Fruit fly (Drosophila melanogaster): ENCODE results near the gene CG8326.

Gene CG8326

dm6 chrX:17627090-17627992, 2.0 kb downstream of the CG8326 start, which contains the start of gene stas:
Gene stas, minus strand, starts transcription at chrX:17627895.
- peak; percentile 10 for TF ChIP-seq noc (tag; optimal IDR thresholded peaks at IDR 0.05)

- peak; percentile 31 for TF ChIP-seq noc (tag; optimal IDR thresholded peaks at IDR 0.05)
These were observed 3.5 kb downstream of the CG8326 start for dm6 chrX:17625833-17626232.

dm6 chrX:17624983-17625401, 4.3 kb downstream of the CG8326 start:
- TF ChIP-seq noc (tag; optimal IDR thresholded peaks at IDR 0.05) = peak; percentile 97

- TF ChIP-seq noc (tag; optimal IDR thresholded peaks at IDR 0.05) = no peak
These were observed 4.9 kb downstream of the CG8326 start for dm6 chrX:17624223-17624982.

dm6 chrX:17622187-17622586, 7.1 kb downstream of the CG8326 start:
- TF ChIP-seq noc (tag; optimal IDR thresholded peaks at IDR 0.05) = no peak

- TF ChIP-seq noc (tag; optimal IDR thresholded peaks at IDR 0.05) = no peak
These were observed 17.8 kb downstream of the CG8326 start for dm6 chrX:17611455-17611854.

- no peak for TF ChIP-seq noc (tag; optimal IDR thresholded peaks at IDR 0.05)
These were observed 26.8 kb downstream of the CG8326 start for dm6 chrX:17602466-17602865.

- no peak for TF ChIP-seq noc (tag; optimal IDR thresholded peaks at IDR 0.05)
These were observed 30.0 kb downstream of the CG8326 start, which contains the start of gene X11L for dm6 chrX:17599330-17599729. Gene X11L, plus strand, starts transcription at chrX:17599608.

- TF ChIP-seq noc (tag; optimal IDR thresholded peaks at IDR 0.05) = no peak
These were observed 31.7 kb downstream of the CG8326 start for dm6 chrX:17597622-17598021.

dm6 chrX:17595822-17596221, 33.5 kb downstream of the CG8326 start:
- peak; percentile 88 for TF ChIP-seq noc (tag; optimal IDR thresholded peaks at IDR 0.05)

dm6 chrX:17594745-17595144, 34.5 kb downstream of the CG8326 start:
- TF ChIP-seq noc (tag; optimal IDR thresholded peaks at IDR 0.05) = no peak

- TF ChIP-seq noc (tag; optimal IDR thresholded peaks at IDR 0.05) = no peak
These were observed 40.7 kb downstream of the CG8326 start, which contains the start of gene CG12992 for dm6 chrX:17588565-17588964. Gene CG12992, plus strand, starts transcription at chrX:17588865.

- TF ChIP-seq noc (tag; optimal IDR thresholded peaks at IDR 0.05) = no peak
These were observed 41.2 kb downstream of the CG8326 start for dm6 chrX:17588134-17588533.

- no peak for TF ChIP-seq noc (tag; optimal IDR thresholded peaks at IDR 0.05)
These were observed 43.4 kb downstream of the CG8326 start for dm6 chrX:17585892-17586291.

- no peak for TF ChIP-seq noc (tag; optimal IDR thresholded peaks at IDR 0.05)
These were observed 45.6 kb downstream of the CG8326 start for dm6 chrX:17583706-17584105.

- TF ChIP-seq noc (tag; optimal IDR thresholded peaks at IDR 0.05) = no peak
These were observed 46.6 kb downstream of the CG8326 start for dm6 chrX:17582650-17583049.
